Worm (Caenorhabditis elegans) whole organism, L2 larva: Measurements from ENCODE around the gene srh-207.

Experiments
- egl-27 ChIP-seq: sonication (generic microtip); optimal IDR thresholded peaks from 3 replicates; lab custom pipeline; 2017; ENCODE audit warnings: missing biosample characterization, missing genetic modification reagents, missing genetic modification characterization
- elt-3 ChIP-seq: sonication (generic microtip); optimal IDR thresholded peaks from 2 replicates; lab custom pipeline; 2017; ENCODE audit warnings: missing biosample characterization, missing genetic modification characterization
- lin-11 ChIP-seq: fragments of 150-350 bp; sonication (generic microtip); optimal IDR thresholded peaks from 2 replicates; lab custom pipeline; 2014; ENCODE audit warnings: missing biosample characterization, missing genetic modification characterization, inconsistent platforms, mixed read lengths
- nhr-10 ChIP-seq: sonication (generic microtip); optimal IDR thresholded peaks from 2 replicates; lab custom pipeline; 2017; ENCODE audit warnings: missing biosample characterization, missing genetic modification characterization
- nhr-237 ChIP-seq: fragments of 150-350 bp; optimal IDR thresholded peaks from 2 replicates; lab custom pipeline; 2014; ENCODE audit warnings: missing biosample characterization, missing genetic modification characterization
- unc-55 ChIP-seq: fragments of 150-350 bp; sonication (generic microtip); optimal IDR thresholded peaks from 3 replicates; lab custom pipeline; 2014; ENCODE audit warnings: missing biosample characterization, missing genetic modification reagents, missing genetic modification characterization

ce11 chrV:18378819-18379218 lies 31.2 kb downstream of the srh-207 start, which contains the start of gene Y51A2B.8:
- no peak for TF ChIP-seq egl-27 (tag; lab: Kevin White, UChicago)
- TF ChIP-seq lin-11 (tag; lab: Kevin White, UChicago), result no peak
- TF ChIP-seq unc-55 (GFP tag; lab: Kevin White, UChicago), result no peak
- TF ChIP-seq nhr-237 (tag; lab: Kevin White, UChicago), result no peak
- no peak for TF ChIP-seq elt-3 (tag; lab: Kevin White, UChicago)
- TF ChIP-seq nhr-10, result no peak
